Worm (Caenorhabditis elegans) whole organism, midembryonic: Measurements from ENCODE around the gene R05D3.12.

Experiments
- T22C8.4 ChIP-seq: fragments of 200-800 bp; sonication (Bioruptor generic); IDR thresholded peaks from 2 replicates; pipeline ENCODE4 v1.3.6; 2022; ENCODE audit warnings: missing genetic modification characterization, missing compliant biosample characterization
- cog-1 ChIP-seq: sonication (generic microtip); optimal IDR thresholded peaks from 2 replicates; lab custom pipeline; 2016; ENCODE audit warnings: missing genetic modification characterization, missing compliant biosample characterization
- flt-1 ChIP-seq: fragments of 200-800 bp; sonication (Bioruptor generic); IDR thresholded peaks from 2 replicates; pipeline ENCODE4 v1.3.6; 2022; ENCODE audit warnings: missing genetic modification characterization, missing compliant biosample characterization
- klf-2 ChIP-seq: fragments of 200-800 bp; sonication (Bioruptor generic); conservative IDR thresholded peaks from 2 replicates; pipeline ENCODE4 v1.3.6; 2022; ENCODE audit warnings: missing genetic modification reagents, missing genetic modification characterization, missing compliant biosample characterization
- med-1 ChIP-seq: sonication (generic microtip); optimal IDR thresholded peaks from 2 replicates; lab custom pipeline; 2017; ENCODE audit warnings: missing genetic modification characterization, mild to moderate bottlenecking, missing compliant biosample characterization, antibody characterized with exemption, missing genetic modification reagents; ENCODE audit not compliant: insufficient read depth
- ref-1 ChIP-seq: fragments of 200-800 bp; sonication (Bioruptor generic); conservative IDR thresholded peaks from 2 replicates; pipeline ENCODE4 v1.3.6; 2022; ENCODE audit warnings: missing genetic modification reagents, missing genetic modification characterization, missing compliant biosample characterization
- ztf-23 ChIP-seq: fragments of 200-800 bp; sonication (Bioruptor generic); IDR thresholded peaks from 2 replicates; pipeline ENCODE4 v1.3.6; 2022; ENCODE audit warnings: missing genetic modification reagents, missing genetic modification characterization, missing compliant biosample characterization
- ztf-29 ChIP-seq: fragments of 200-800 bp; sonication (Bioruptor generic); IDR thresholded peaks from 2 replicates; pipeline ENCODE4 v1.3.6; 2022; ENCODE audit warnings: missing genetic modification reagents, missing genetic modification characterization, missing compliant biosample characterization

- TF ChIP-seq ztf-29 (GFP tag; lab: Robert Waterston, UW) (no peak), klf-2 (GFP tag; lab: Robert Waterston, UW) (no peak), flt-1 (no peak), ztf-23 (no peak), T22C8.4 (no peak), med-1 (GFP tag; lab: Kevin White, UChicago) (no peak), cog-1 (tag; lab: Kevin White, UChicago) (no peak), ref-1 (GFP tag; lab: Robert Waterston, UW) (no peak)
Measured at ce11 chrIII:8435074-8435473, 54.3 kb downstream of the R05D3.12 start, which contains the start of gene ZK1236.9.
